Worm (Caenorhabditis elegans) whole organism, young adult: Measurements from ENCODE around the gene tth-1.
A peak's percentile ranks its signal among the peaks of the same experiment; 100 is the strongest.
"Not testable (repeated sequence)": the region's sequence is repeated elsewhere in the genome, so short reads cannot be mapped to it uniquely, and the experiment has no call there.

ENCODE experiments used
- B0261.1 ChIP-seq: sonication (generic microtip); optimal IDR thresholded peaks from 2 replicates; lab custom pipeline; 2016; ENCODE audit warnings: mild to moderate bottlenecking, missing genetic modification characterization, moderate library complexity, missing compliant biosample characterization
- D2030.7 ChIP-seq: fragments of 200-800 bp; sonication (Bioruptor generic); IDR thresholded peaks from 2 replicates; pipeline ENCODE4 v1.3.6; 2022; ENCODE audit warnings: missing genetic modification reagents, missing genetic modification characterization, missing compliant biosample characterization
- F57A8.1 ChIP-seq: fragments of 200-800 bp; sonication (Bioruptor generic); optimal IDR thresholded peaks from 2 replicates; lab custom pipeline; 2018; ENCODE audit warnings: mild to moderate bottlenecking, missing genetic modification characterization, moderate library complexity, missing compliant biosample characterization
- T07F8.4 ChIP-seq: sonication (generic microtip); optimal IDR thresholded peaks from 2 replicates; lab custom pipeline; 2016; ENCODE audit warnings: mild to moderate bottlenecking, missing genetic modification characterization, moderate library complexity, missing compliant biosample characterization
- Y56A3A.18 ChIP-seq: fragments of 200-800 bp; sonication (Bioruptor generic); IDR thresholded peaks from 2 replicates; pipeline ENCODE4 v1.3.6; 2022; ENCODE audit warnings: missing genetic modification reagents, missing genetic modification characterization, missing compliant biosample characterization
- Y79H2A.3 ChIP-seq: fragments of 200-800 bp; sonication (Bioruptor generic); conservative IDR thresholded peaks from 2 replicates; pipeline ENCODE4 v1.3.6; 2022; ENCODE audit warnings: missing genetic modification reagents, missing genetic modification characterization, missing compliant biosample characterization
- akir-1 ChIP-seq: fragments of 200-800 bp; sonication (Bioruptor generic); optimal IDR thresholded peaks from 2 replicates; lab custom pipeline; 2018; ENCODE audit warnings: mild to moderate bottlenecking, missing genetic modification characterization, moderate library complexity, missing compliant biosample characterization
- ama-1 ChIP-seq, 3 experiments: fragments of 150-350 bp in 1 of 3; sonication (generic microtip) in 2 of 3; optimal IDR thresholded peaks; 2 replicates each; lab custom pipeline; 2014 to 2018; ENCODE audit warnings: missing biosample characterization in 2 of 3, missing genetic modification characterization in 2 of 3, missing genetic modification reagents in 2 of 3
- atf-7 ChIP-seq: sonication (generic microtip); optimal IDR thresholded peaks from 2 replicates; lab custom pipeline; 2017; ENCODE audit warnings: mild to moderate bottlenecking, missing genetic modification characterization, missing compliant biosample characterization
- attf-3 ChIP-seq: fragments of 200-800 bp; sonication (Bioruptor generic); conservative IDR thresholded peaks from 2 replicates; pipeline ENCODE4 v1.3.6; 2022; ENCODE audit warnings: missing genetic modification reagents, missing genetic modification characterization, missing compliant biosample characterization
- bed-2 ChIP-seq: fragments of 200-800 bp; sonication (Bioruptor generic); IDR thresholded peaks from 2 replicates; pipeline ENCODE4 v1.3.6; 2022; ENCODE audit warnings: missing genetic modification reagents, missing genetic modification characterization, missing compliant biosample characterization
- ceh-40 ChIP-seq: fragments of 200-800 bp; sonication (Bioruptor generic); IDR thresholded peaks from 2 replicates; pipeline ENCODE4 v1.3.6; 2022; ENCODE audit warnings: missing genetic modification characterization, missing compliant biosample characterization
- chd-7 ChIP-seq: sonication (generic microtip); optimal IDR thresholded peaks from 2 replicates; lab custom pipeline; 2016; ENCODE audit warnings: mild to moderate bottlenecking, missing genetic modification characterization, moderate library complexity, missing compliant biosample characterization
- die-1 ChIP-seq: sonication (generic microtip); optimal IDR thresholded peaks from 2 replicates; lab custom pipeline; 2016; ENCODE audit warnings: missing genotype, mild to moderate bottlenecking, missing genetic modification characterization, missing compliant biosample characterization
- dpff-1 ChIP-seq: sonication (generic microtip); optimal IDR thresholded peaks from 2 replicates; lab custom pipeline; 2017; ENCODE audit warnings: mild to moderate bottlenecking, missing genetic modification characterization, missing compliant biosample characterization
- egl-18 ChIP-seq: fragments of 200-800 bp; sonication (Bioruptor generic); IDR thresholded peaks from 2 replicates; pipeline ENCODE4 v1.3.6; 2022; ENCODE audit warnings: missing genetic modification reagents, missing genetic modification characterization, missing compliant biosample characterization
- egrh-3 ChIP-seq: fragments of 200-800 bp; sonication (Bioruptor generic); IDR thresholded peaks from 2 replicates; pipeline ENCODE4 v1.3.6; 2022; ENCODE audit warnings: missing genetic modification reagents, missing genetic modification characterization, missing compliant biosample characterization
- ekl-4 ChIP-seq: fragments of 200-800 bp; sonication (Bioruptor generic); IDR thresholded peaks from 2 replicates; pipeline ENCODE4 v1.3.6; 2022; ENCODE audit warnings: missing genetic modification reagents, missing genetic modification characterization, missing compliant biosample characterization
- hlh-26 ChIP-seq: fragments of 200-800 bp; sonication (Bioruptor generic); conservative IDR thresholded peaks from 2 replicates; pipeline ENCODE4 v1.3.6; 2022; ENCODE audit warnings: missing genetic modification reagents, missing genetic modification characterization, missing compliant biosample characterization
- hmg-1.2 ChIP-seq: fragments of 200-800 bp; sonication (Bioruptor generic); IDR thresholded peaks from 2 replicates; pipeline ENCODE4 v1.3.6; 2022; ENCODE audit warnings: missing genetic modification reagents, missing genetic modification characterization, missing compliant biosample characterization
- hrde-1 ChIP-seq: sonication (generic microtip); optimal IDR thresholded peaks from 2 replicates; lab custom pipeline; 2016; ENCODE audit warnings: missing genetic modification characterization, mild to moderate bottlenecking, missing compliant biosample characterization, moderate library complexity, missing genotype, missing genetic modification reagents, borderline replicate concordance
- hsf-1 ChIP-seq: fragments of 200-800 bp; sonication (Bioruptor generic); IDR thresholded peaks from 2 replicates; pipeline ENCODE4 v1.3.6; 2022; ENCODE audit warnings: missing genetic modification reagents, missing genetic modification characterization, missing compliant biosample characterization
- lin-26 ChIP-seq: fragments of 200-800 bp; sonication (Bioruptor generic); IDR thresholded peaks from 2 replicates; pipeline ENCODE4 v1.3.6; 2022; ENCODE audit warnings: missing genetic modification reagents, missing genetic modification characterization, missing compliant biosample characterization
- lin-35 ChIP-seq, 3 experiments: fragments of 150-350 bp in 2 of 3; sonication (generic microtip) in 1 of 3; optimal IDR thresholded peaks; 2 replicates each; lab custom pipeline; 2014 to 2018; ENCODE audit warnings: missing biosample characterization in 3 of 3, missing genetic modification characterization in 3 of 3, missing genetic modification reagents in 3 of 3
- mcd-1 ChIP-seq: fragments of 200-800 bp; sonication (Bioruptor generic); IDR thresholded peaks from 2 replicates; pipeline ENCODE4 v1.3.6; 2022; ENCODE audit warnings: missing genetic modification reagents, missing genetic modification characterization, missing compliant biosample characterization
- mel-28 ChIP-seq: sonication (generic microtip); optimal IDR thresholded peaks from 2 replicates; lab custom pipeline; 2016; ENCODE audit warnings: borderline replicate concordance, mild to moderate bottlenecking, missing genetic modification characterization, missing compliant biosample characterization
- nhr-179 ChIP-seq: sonication (generic microtip); optimal IDR thresholded peaks from 2 replicates; lab custom pipeline; 2016; ENCODE audit warnings: mild to moderate bottlenecking, missing genetic modification characterization, missing compliant biosample characterization
- nhr-80 ChIP-seq: sonication (generic microtip); optimal IDR thresholded peaks from 2 replicates; lab custom pipeline; 2016; ENCODE audit warnings: missing genetic modification characterization, missing compliant biosample characterization
- nhr-90 ChIP-seq: sonication (generic microtip); optimal IDR thresholded peaks from 2 replicates; lab custom pipeline; 2016; ENCODE audit warnings: missing genotype, mild to moderate bottlenecking, missing genetic modification characterization, missing compliant biosample characterization
- pbrm-1 ChIP-seq: fragments of 200-800 bp; sonication (Bioruptor generic); IDR thresholded peaks from 2 replicates; pipeline ENCODE4 v1.3.6; 2022; ENCODE audit warnings: missing genetic modification reagents, missing genetic modification characterization, missing compliant biosample characterization
- rpc-1 ChIP-seq, 2 experiments: fragments of 150-350 bp in 1 of 2; sonication (generic microtip) in 1 of 2; optimal IDR thresholded peaks; 2 replicates each; lab custom pipeline; 2014 to 2018; ENCODE audit warnings: missing biosample characterization in 1 of 2, missing genetic modification characterization in 1 of 2, missing genetic modification reagents in 1 of 2, missing genotype in 1 of 2
- snpc-1.1 ChIP-seq: sonication (generic microtip); optimal IDR thresholded peaks from 2 replicates; lab custom pipeline; 2017; ENCODE audit warnings: missing genetic modification characterization, mild to moderate bottlenecking, missing compliant biosample characterization, antibody characterized with exemption, moderate library complexity, missing genotype, missing genetic modification reagents; ENCODE audit not compliant: insufficient read depth
- snpc-3.4 ChIP-seq: sonication (generic microtip); optimal IDR thresholded peaks from 2 replicates; lab custom pipeline; 2017; ENCODE audit warnings: missing genetic modification characterization, mild to moderate bottlenecking, missing compliant biosample characterization, antibody characterized with exemption, moderate library complexity, missing genotype, missing genetic modification reagents
- tbp1 ChIP-seq: fragments of 200-800 bp; sonication (Bioruptor generic); optimal IDR thresholded peaks from 2 replicates; lab custom pipeline; 2018; ENCODE audit warnings: mild to moderate bottlenecking, missing genetic modification characterization, missing compliant biosample characterization
- tbx-9 ChIP-seq: sonication (generic microtip); optimal IDR thresholded peaks from 2 replicates; lab custom pipeline; 2016; ENCODE audit warnings: borderline replicate concordance, missing genetic modification characterization, inconsistent platforms, missing compliant biosample characterization
- zim-3 ChIP-seq: sonication (generic microtip); optimal IDR thresholded peaks from 2 replicates; lab custom pipeline; 2017; ENCODE audit warnings: mild to moderate bottlenecking, missing genetic modification characterization, moderate library complexity, missing compliant biosample characterization
- ztf-18 ChIP-seq: sonication (generic microtip); optimal IDR thresholded peaks from 2 replicates; lab custom pipeline; 2016; ENCODE audit warnings: missing genotype, mild to moderate bottlenecking, missing genetic modification characterization, missing compliant biosample characterization
- ztf-25 ChIP-seq: fragments of 200-800 bp; sonication (Bioruptor generic); IDR thresholded peaks from 2 replicates; pipeline ENCODE4 v1.3.6; 2022; ENCODE audit warnings: missing genetic modification reagents, missing genetic modification characterization, missing compliant biosample characterization

Gene tth-1

DNA sequence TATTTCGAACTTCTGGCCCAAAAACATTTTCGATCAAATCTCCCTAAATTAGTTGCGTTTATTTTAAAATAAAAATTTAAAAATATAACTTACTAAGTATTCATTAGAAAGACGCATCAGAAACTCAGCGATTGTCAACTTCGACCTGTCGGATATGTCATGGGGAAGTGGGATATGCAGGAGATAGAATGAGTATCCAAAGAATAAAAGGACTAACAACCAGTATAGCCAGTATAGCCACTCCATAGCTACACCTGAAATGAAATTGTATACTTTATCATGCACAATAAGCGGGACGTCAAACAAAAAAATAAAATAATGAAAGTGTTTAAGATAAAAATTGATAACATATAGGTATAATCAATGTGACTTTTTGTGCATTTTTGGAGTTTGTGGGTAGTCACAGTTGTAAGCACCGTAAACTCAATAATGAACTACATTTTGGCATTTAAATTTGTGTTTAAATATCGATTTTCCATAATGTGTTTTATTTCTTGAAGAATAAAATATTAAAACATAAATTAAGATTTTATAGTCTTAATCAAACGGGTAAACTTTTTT lies 39.6 kb upstream of the tth-1 start, which contains the start of gene F16F9.4:
F16F9.4 (minus strand) TSS at position 276 of the 561 bp plus-strand sequence.
- TF ChIP-seq mcd-1 (GFP tag; lab: Robert Waterston, UW) (no peak), chd-7 (no peak), nhr-80 (tag; lab: Kevin White, UChicago) (peak; percentile 44)

ce11 chrX:8460958-8461357 lies 37.4 kb upstream of the tth-1 start:
- TF ChIP-seq egrh-3: no peak
- no peak for TF ChIP-seq snpc-3.4 (tag; lab: Kevin White, UChicago)
- no peak for TF ChIP-seq rpc-1 (optimal IDR thresholded peaks at IDR 0.05; lab: Kevin White, UChicago)
- no peak for TF ChIP-seq rpc-1 (tag; optimal IDR thresholded peaks at IDR 0.05; lab: Kevin White, UChicago)
- TF ChIP-seq snpc-1.1: no peak
- no peak for TF ChIP-seq die-1
- no peak for TF ChIP-seq hrde-1 (tag; lab: Kevin White, UChicago)
- TF ChIP-seq ztf-18 (tag; lab: Kevin White, UChicago): no peak
- TF ChIP-seq nhr-90 (tag; lab: Kevin White, UChicago): no peak
- no peak for TF ChIP-seq tbx-9 (tag; lab: Kevin White, UChicago)
- no peak for TF ChIP-seq lin-26
- TF ChIP-seq D2030.7 (GFP tag; lab: Robert Waterston, UW): no peak

- TF ChIP-seq dpff-1 (tag; lab: Kevin White, UChicago) (no peak), attf-3 (GFP tag; lab: Robert Waterston, UW) (no peak), ztf-25 (no peak), ekl-4 (GFP tag; lab: Robert Waterston, UW) (no peak), lin-35 (GFP tag; optimal IDR thresholded peaks at IDR 0.05; lab: Kevin White, UChicago) (no peak), atf-7 (tag; lab: Kevin White, UChicago) (no peak)
Observed at ce11 chrX:8459789-8460188, 36.3 kb upstream of the tth-1 start.

DNA sequence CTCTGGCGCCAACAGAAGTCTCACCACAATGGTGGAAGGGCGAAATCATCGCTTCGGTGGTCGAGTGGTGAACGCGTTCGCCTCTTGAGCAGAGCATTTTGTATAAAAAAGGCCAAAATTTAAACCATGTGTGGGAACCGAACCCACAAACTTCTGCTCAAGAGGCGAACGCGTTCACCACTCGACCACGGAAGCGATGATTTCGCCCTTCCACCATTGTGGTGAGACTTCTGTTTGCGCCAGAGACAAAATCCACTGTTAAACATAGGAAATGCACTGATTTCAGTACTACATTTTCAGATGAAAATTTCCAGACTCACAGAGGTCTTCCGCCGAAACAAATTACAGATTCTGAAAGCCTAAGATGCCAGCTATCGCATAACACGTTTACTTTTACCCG lies 35.4 kb upstream of the tth-1 start:
- TF ChIP-seq pbrm-1 (GFP tag; lab: Robert Waterston, UW): 0 out of 2 replicates have a peak, but pooled peaks have one; percentile 38
- 0 out of 2 replicates have a peak, but pooled peaks have one; percentile 41 for TF ChIP-seq Y56A3A.18 (GFP tag; lab: Robert Waterston, UW)
- TF ChIP-seq B0261.1 (tag; lab: Kevin White, UChicago): peak; percentile 31
- peak; percentile 72 for TF ChIP-seq tbp1 (GFP tag; lab: Kevin White, UChicago)
- TF ChIP-seq hmg-1.2 (GFP tag; lab: Robert Waterston, UW): peak; percentile 44; the same call in 1 of the 2 replicates
- not testable (repeated sequence) for TF ChIP-seq rpc-1 (optimal IDR thresholded peaks at IDR 0.05; lab: Kevin White, UChicago)
- peak; percentile 42 for TF ChIP-seq rpc-1 (tag; optimal IDR thresholded peaks at IDR 0.05; lab: Kevin White, UChicago)
- peak; percentile 54; the same call in 1 of the 2 replicates for TF ChIP-seq lin-26
- 0 out of 2 replicates have a peak, but pooled peaks have one; percentile 9 for TF ChIP-seq D2030.7 (GFP tag; lab: Robert Waterston, UW)

DNA sequence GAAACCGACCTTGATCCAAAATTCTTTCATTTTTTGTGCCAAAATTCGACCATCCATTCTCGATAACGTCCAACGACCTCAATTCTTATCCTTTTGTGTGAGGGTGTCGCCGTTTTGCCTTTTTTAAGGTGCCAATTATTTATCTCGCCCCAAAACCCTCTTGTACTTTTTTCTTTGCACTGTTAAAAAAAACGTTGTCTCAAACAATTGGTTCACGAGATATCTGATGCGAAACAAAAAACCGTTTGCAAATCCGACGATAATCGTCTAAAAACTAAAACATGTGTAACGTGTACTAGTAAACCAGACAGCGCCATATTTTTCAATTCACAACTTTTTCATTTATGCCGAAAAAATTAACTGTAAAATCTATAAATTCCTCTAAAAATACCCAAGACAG lies 33.8 kb upstream of the tth-1 start, which contains the start of gene F16F9.3:
F16F9.3 (plus strand) TSS at position 301 of the 400 bp plus-strand sequence.
- TF ChIP-seq nhr-179 (no peak), zim-3 (tag; lab: Kevin White, UChicago) (no peak), Y79H2A.3 (no peak), akir-1 (GFP tag; lab: Kevin White, UChicago) (no peak), ama-1 (optimal IDR thresholded peaks at IDR 0.05; lab: Kevin White, UChicago) (no peak), ama-1 (GFP tag; optimal IDR thresholded peaks at IDR 0.05; lab: Kevin White, UChicago) (no peak), lin-26 (no peak), dpff-1 (tag; lab: Kevin White, UChicago) (no peak), egl-18 (GFP tag; lab: Robert Waterston, UW) (no peak), ztf-25 (no peak), ceh-40 (GFP tag; lab: Robert Waterston, UW) (no peak), mel-28 (tag; lab: Kevin White, UChicago) (no peak), bed-2 (GFP tag; lab: Robert Waterston, UW) (no peak), F57A8.1 (no peak), hlh-26 (GFP tag; lab: Robert Waterston, UW) (no peak), hsf-1 (GFP tag; lab: Robert Waterston, UW) (no peak), T07F8.4 (tag; lab: Kevin White, UChicago) (no peak)
